Fruit fly (Drosophila melanogaster) Kc167 (cell line): ENCODE results near the gene odd.

Experiments
- Myc ChIP-seq: fragments of >200 bp; optimal IDR thresholded peaks from 2 replicates; lab custom pipeline; 2017; ENCODE audit warnings: missing external identifiers
- Sin3A ChIP-seq: fragments of >200 bp; optimal IDR thresholded peaks from 2 replicates; lab custom pipeline; 2018; ENCODE audit warnings: missing external identifiers
- h ChIP-seq: fragments of >200 bp; optimal IDR thresholded peaks from 3 replicates; lab custom pipeline; 2018; ENCODE audit warnings: missing external identifiers
- insv ChIP-seq: fragments of >200 bp; optimal IDR thresholded peaks from 3 replicates; lab custom pipeline; 2018; ENCODE audit warnings: missing external identifiers
- psq ChIP-seq: fragments of >200 bp; optimal IDR thresholded peaks from 2 replicates; lab custom pipeline; 2017; ENCODE audit warnings: missing external identifiers
- ttk ChIP-seq: sonication (Bioruptor generic); optimal IDR thresholded peaks from 2 replicates; lab custom pipeline; 2017; ENCODE audit warnings: missing external identifiers

DNA sequence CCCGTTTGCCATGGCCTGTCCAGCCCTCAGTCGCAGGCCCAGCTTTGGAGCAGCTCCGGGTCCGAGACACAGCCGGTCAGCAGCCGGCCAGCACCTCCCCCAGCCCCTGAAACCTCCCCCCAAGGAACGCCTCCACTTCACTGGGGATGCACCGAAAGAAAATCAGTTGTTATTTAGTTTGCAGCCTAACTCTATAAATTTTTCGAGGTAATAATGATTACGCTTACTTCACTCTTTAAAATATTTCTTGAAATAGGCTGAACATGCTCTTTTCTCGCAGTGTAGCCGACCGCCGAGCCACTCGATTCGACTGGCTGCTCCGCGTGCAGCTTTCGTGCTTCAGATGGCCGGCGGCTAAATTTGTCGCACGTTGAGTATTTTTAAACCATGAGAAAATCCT, 9.4 kb downstream of the odd start:
- TF ChIP-seq ttk = no peak
- TF ChIP-seq h (lab: Kevin White, UChicago) = no peak
- no peak for TF ChIP-seq insv (lab: Kevin White, UChicago)
- no peak for TF ChIP-seq Myc (lab: Kevin White, UChicago)
- TF ChIP-seq Sin3A (lab: Kevin White, UChicago) = no peak
- TF ChIP-seq psq = no peak
